Fruit fly (Drosophila melanogaster): ENCODE data around the gene kairos.

- TF ChIP-seq CG10669 (GFP tag; optimal IDR thresholded peaks at IDR 0.05), result no peak
- TF ChIP-seq topi (GFP tag; optimal IDR thresholded peaks at IDR 0.05), result no peak
- no peak for TF ChIP-seq CG3919 (GFP tag; optimal IDR thresholded peaks at IDR 0.05)
- TF ChIP-seq CG6163 (GFP tag; IDR thresholded peaks at IDR 0.05), result no peak
- no peak for TF ChIP-seq fkh (GFP tag; optimal IDR thresholded peaks at IDR 0.05)
- TF ChIP-seq Smox (GFP tag; optimal IDR thresholded peaks at IDR 0.05), result no peak
- no peak for TF ChIP-seq CG11902 (GFP tag; optimal IDR thresholded peaks at IDR 0.05)
- TF ChIP-seq CG8319 (GFP tag; optimal IDR thresholded peaks at IDR 0.05), result no peak
- no peak for TF ChIP-seq lz (GFP tag; optimal IDR thresholded peaks at IDR 0.05)
- TF ChIP-seq Blimp-1 (GFP tag; optimal IDR thresholded peaks at IDR 0.05), result no peak
- no peak for TF ChIP-seq Sox14 (GFP tag; optimal IDR thresholded peaks at IDR 0.05)
- TF ChIP-seq CG9139 (GFP tag; optimal IDR thresholded peaks at IDR 0.05), result no peak
Measured at dm6 chrX:18275902-18276301, 80.1 kb downstream of the kairos start.

Measured in whole organism, prepupa.